Worm (Caenorhabditis elegans) whole organism, late embryonic: ENCODE measurements around the gene pigk-1.

ENCODE experiments used
- C38D4.7 ChIP-seq: fragments of 200-800 bp; sonication (Bioruptor generic); optimal IDR thresholded peaks from 2 replicates; lab custom pipeline; 2018; ENCODE audit warnings: mild to moderate bottlenecking, missing genetic modification characterization, moderate library complexity, missing compliant biosample characterization
- K02D7.2 ChIP-seq: sonication (generic microtip); optimal IDR thresholded peaks from 2 replicates; lab custom pipeline; 2017; ENCODE audit warnings: mild to moderate bottlenecking, missing genetic modification characterization, missing compliant biosample characterization
- T23F11.4 ChIP-seq: fragments of 200-800 bp; sonication (Bioruptor generic); optimal IDR thresholded peaks from 2 replicates; lab custom pipeline; 2018; ENCODE audit warnings: mild to moderate bottlenecking, missing genetic modification characterization, missing compliant biosample characterization
- ahr-1 ChIP-seq: sonication (generic microtip); optimal IDR thresholded peaks from 2 replicates; lab custom pipeline; 2016; ENCODE audit warnings: missing genetic modification characterization, missing compliant biosample characterization
- ama-1 ChIP-seq: fragments of 150-350 bp; optimal IDR thresholded peaks from 2 replicates; lab custom pipeline; 2014
- ceh-14 ChIP-seq: sonication (generic microtip); optimal IDR thresholded peaks from 2 replicates; lab custom pipeline; 2016; ENCODE audit warnings: missing genotype, missing genetic modification characterization, missing compliant biosample characterization
- ceh-18 ChIP-seq: sonication (generic microtip); optimal IDR thresholded peaks from 2 replicates; lab custom pipeline; 2016; ENCODE audit warnings: missing genetic modification characterization, missing compliant biosample characterization
- ceh-19 ChIP-seq: fragments of 200-800 bp; sonication (Bioruptor generic); optimal IDR thresholded peaks from 2 replicates; lab custom pipeline; 2018; ENCODE audit warnings: mild to moderate bottlenecking, missing genetic modification characterization, missing compliant biosample characterization
- ceh-2 ChIP-seq: sonication (generic microtip); optimal IDR thresholded peaks from 2 replicates; lab custom pipeline; 2016; ENCODE audit warnings: missing genotype, missing genetic modification characterization, missing compliant biosample characterization
- ceh-22 ChIP-seq: sonication (generic microtip); optimal IDR thresholded peaks from 2 replicates; lab custom pipeline; 2017; ENCODE audit warnings: missing biosample characterization, missing genetic modification characterization
- ceh-30 ChIP-seq: fragments of 150-350 bp; optimal IDR thresholded peaks from 2 replicates; lab custom pipeline; 2014; ENCODE audit warnings: missing biosample characterization, missing genetic modification characterization
- ceh-31 ChIP-seq: sonication (generic microtip); optimal IDR thresholded peaks from 2 replicates; lab custom pipeline; 2016; ENCODE audit warnings: missing genetic modification characterization, missing compliant biosample characterization
- ceh-34 ChIP-seq: sonication (generic microtip); optimal IDR thresholded peaks from 2 replicates; lab custom pipeline; 2016; ENCODE audit warnings: mild to moderate bottlenecking, missing genetic modification characterization, missing compliant biosample characterization
- ceh-45 ChIP-seq: fragments of 200-800 bp; sonication (Bioruptor generic); IDR thresholded peaks from 2 replicates; pipeline ENCODE4 v1.3.6; 2022; ENCODE audit warnings: missing genetic modification reagents, missing genetic modification characterization, missing compliant biosample characterization
- ceh-48 ChIP-seq: sonication (generic microtip); optimal IDR thresholded peaks from 2 replicates; lab custom pipeline; 2016; ENCODE audit warnings: missing genetic modification characterization, inconsistent platforms, missing compliant biosample characterization
- ceh-6 ChIP-seq: fragments of 200-800 bp; sonication (Bioruptor generic); optimal IDR thresholded peaks from 2 replicates; lab custom pipeline; 2018; ENCODE audit warnings: mild to moderate bottlenecking, missing genetic modification characterization, missing compliant biosample characterization
- ceh-9 ChIP-seq: sonication (generic microtip); optimal IDR thresholded peaks from 2 replicates; lab custom pipeline; 2016; ENCODE audit warnings: mild to moderate bottlenecking, missing genetic modification characterization, inconsistent platforms, missing compliant biosample characterization
- dmd-4 ChIP-seq: sonication (generic microtip); optimal IDR thresholded peaks from 2 replicates; lab custom pipeline; 2016; ENCODE audit warnings: borderline replicate concordance, missing genetic modification characterization, missing compliant biosample characterization
- dve-1 ChIP-seq: sonication (generic microtip); optimal IDR thresholded peaks from 2 replicates; lab custom pipeline; 2017; ENCODE audit warnings: antibody characterized with exemption, mild to moderate bottlenecking, missing genetic modification characterization, missing compliant biosample characterization
- elt-2 ChIP-seq: sonication (generic microtip); optimal IDR thresholded peaks from 2 replicates; lab custom pipeline; 2016; ENCODE audit warnings: missing genetic modification reagents, missing genetic modification characterization, missing compliant biosample characterization
- elt-4 ChIP-seq: sonication (generic microtip); optimal IDR thresholded peaks from 2 replicates; lab custom pipeline; 2016; ENCODE audit warnings: missing genetic modification characterization, missing compliant biosample characterization
- fax-1 ChIP-seq: sonication (generic microtip); optimal IDR thresholded peaks from 2 replicates; lab custom pipeline; 2016; ENCODE audit warnings: missing genotype, missing genetic modification characterization, missing compliant biosample characterization
- fkh-10 ChIP-seq: fragments of 150-350 bp; optimal IDR thresholded peaks from 2 replicates; lab custom pipeline; 2014; ENCODE audit warnings: missing biosample characterization, missing genetic modification reagents, missing genetic modification characterization
- fkh-6 ChIP-seq: sonication (generic microtip); optimal IDR thresholded peaks from 2 replicates; lab custom pipeline; 2016; ENCODE audit warnings: missing genetic modification characterization, missing compliant biosample characterization
- gmeb-2 ChIP-seq: sonication (generic microtip); optimal IDR thresholded peaks from 2 replicates; lab custom pipeline; 2016; ENCODE audit warnings: missing genetic modification characterization, inconsistent platforms, missing compliant biosample characterization
- hlh-15 ChIP-seq: sonication (generic microtip); optimal IDR thresholded peaks from 2 replicates; lab custom pipeline; 2016; ENCODE audit warnings: missing genetic modification characterization, missing compliant biosample characterization
- hlh-30 ChIP-seq: sonication (generic microtip); optimal IDR thresholded peaks from 2 replicates; lab custom pipeline; 2017; ENCODE audit warnings: antibody characterized with exemption, missing genetic modification characterization, missing compliant biosample characterization; ENCODE audit not compliant: insufficient read depth
- hlh-6 ChIP-seq: sonication (generic microtip); optimal IDR thresholded peaks from 2 replicates; lab custom pipeline; 2016; ENCODE audit warnings: missing genotype, missing genetic modification characterization, missing compliant biosample characterization
- lim-6 ChIP-seq: sonication (generic microtip); optimal IDR thresholded peaks from 2 replicates; lab custom pipeline; 2016; ENCODE audit warnings: missing genetic modification characterization, missing compliant biosample characterization
- lin-11 ChIP-seq: fragments of 200-800 bp; sonication (Bioruptor generic); optimal IDR thresholded peaks from 2 replicates; lab custom pipeline; 2018; ENCODE audit warnings: mild to moderate bottlenecking, missing genetic modification characterization, missing compliant biosample characterization
- madf-2 ChIP-seq: sonication (generic microtip); optimal IDR thresholded peaks from 2 replicates; lab custom pipeline; 2017; ENCODE audit warnings: missing genetic modification characterization, missing compliant biosample characterization
- mec-3 ChIP-seq: sonication (generic microtip); optimal IDR thresholded peaks from 2 replicates; lab custom pipeline; 2016; ENCODE audit warnings: borderline replicate concordance, missing genetic modification characterization, missing compliant biosample characterization
- nfya-1 ChIP-seq: sonication (generic microtip); optimal IDR thresholded peaks from 2 replicates; lab custom pipeline; 2017; ENCODE audit warnings: missing genetic modification characterization, mild to moderate bottlenecking, missing compliant biosample characterization, antibody characterized with exemption, moderate library complexity
- nhr-232 ChIP-seq: sonication (generic microtip); optimal IDR thresholded peaks from 2 replicates; lab custom pipeline; 2016; ENCODE audit warnings: missing genetic modification characterization, missing compliant biosample characterization
- npax-4 ChIP-seq: sonication (generic microtip); optimal IDR thresholded peaks from 2 replicates; lab custom pipeline; 2016; ENCODE audit warnings: missing genetic modification characterization, missing compliant biosample characterization
- pag-3 ChIP-seq: sonication (generic microtip); optimal IDR thresholded peaks from 2 replicates; lab custom pipeline; 2016; ENCODE audit warnings: missing compliant biosample characterization, missing genetic modification characterization, borderline replicate concordance
- pat-9 ChIP-seq: fragments of 200-800 bp; sonication (Bioruptor generic); optimal IDR thresholded peaks from 2 replicates; lab custom pipeline; 2018; ENCODE audit warnings: mild to moderate bottlenecking, missing genetic modification characterization, moderate library complexity, missing compliant biosample characterization
- pax-1 ChIP-seq: fragments of 150-350 bp; optimal IDR thresholded peaks from 2 replicates; lab custom pipeline; 2014; ENCODE audit warnings: missing biosample characterization, missing genetic modification characterization
- pha-4 ChIP-seq: fragments of 150-350 bp; optimal IDR thresholded peaks from 2 replicates; lab custom pipeline; 2018; ENCODE audit warnings: missing biosample characterization, missing genetic modification reagents, missing genetic modification characterization
- pros-1 ChIP-seq: fragments of 150-350 bp; optimal IDR thresholded peaks from 2 replicates; lab custom pipeline; 2014; ENCODE audit warnings: missing biosample characterization, missing genetic modification reagents, missing genetic modification characterization
- ref-2 ChIP-seq: sonication (generic microtip); optimal IDR thresholded peaks from 2 replicates; lab custom pipeline; 2016; ENCODE audit warnings: missing genetic modification characterization, missing compliant biosample characterization
- sox-2 ChIP-seq: fragments of 200-800 bp; sonication (Bioruptor generic); IDR thresholded peaks from 2 replicates; pipeline ENCODE4 v1.3.6; 2022; ENCODE audit warnings: missing genetic modification reagents, missing genetic modification characterization, missing compliant biosample characterization
- tbx-2 ChIP-seq: sonication (generic microtip); optimal IDR thresholded peaks from 2 replicates; lab custom pipeline; 2016; ENCODE audit warnings: missing genetic modification characterization, missing compliant biosample characterization
- tbx-7 ChIP-seq: sonication (generic microtip); optimal IDR thresholded peaks from 2 replicates; lab custom pipeline; 2016; ENCODE audit warnings: missing genotype, missing genetic modification characterization, missing compliant biosample characterization
- ttx-3 ChIP-seq: sonication (generic microtip); optimal IDR thresholded peaks from 2 replicates; lab custom pipeline; 2016; ENCODE audit warnings: missing genetic modification reagents, missing genetic modification characterization, missing compliant biosample characterization
- unc-3 ChIP-seq, 2 experiments: fragments of 200-800 bp in 1 of 2; sonication (Bioruptor generic) in 1 of 2; sonication (generic microtip) in 1 of 2; conservative IDR thresholded peaks in 1 of 2; optimal IDR thresholded peaks in 1 of 2; 2 replicates each; pipeline versions ENCODE4 v1.3.6 to Lab custom; 2016 to 2022; ENCODE audit warnings: missing compliant biosample characterization in 2 of 2, missing genetic modification characterization in 2 of 2, missing genetic modification reagents in 1 of 2
- unc-42 ChIP-seq: sonication (generic microtip); optimal IDR thresholded peaks from 2 replicates; lab custom pipeline; 2016; ENCODE audit warnings: missing genotype, missing genetic modification characterization, missing compliant biosample characterization
- unc-86 ChIP-seq: sonication (generic microtip); optimal IDR thresholded peaks from 2 replicates; lab custom pipeline; 2016; ENCODE audit warnings: missing genetic modification characterization, missing compliant biosample characterization

The pigk-1 gene

DNA sequence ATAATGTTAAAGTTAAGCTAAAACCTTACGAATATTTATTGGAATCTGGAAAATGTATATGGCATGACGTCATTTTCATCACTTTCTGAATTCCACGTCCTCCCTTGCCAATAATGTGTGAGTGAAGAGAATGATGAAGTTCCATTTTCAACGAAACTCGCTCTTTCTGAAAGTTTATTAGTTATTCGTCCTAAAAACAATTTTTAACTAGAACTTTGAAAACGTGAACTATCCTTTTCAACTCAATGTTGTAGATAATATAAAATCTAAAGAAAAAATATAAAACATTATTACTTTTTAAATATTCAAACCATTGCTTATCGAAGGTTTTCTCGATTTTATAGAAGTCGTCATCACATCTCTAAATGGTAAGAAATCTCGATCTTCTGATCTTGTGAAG, 20.3 kb downstream of the pigk-1 start, which contains the start of gene M7.7:
TSS of gene M7.7 (plus strand) at position 301 of the 400 bp plus-strand sequence.
- no peak for TF ChIP-seq dve-1 (tag; lab: Kevin White, UChicago)
- TF ChIP-seq tbx-2 (tag; lab: Kevin White, UChicago), result no peak
- TF ChIP-seq dmd-4 (tag; lab: Kevin White, UChicago), result no peak

DNA sequence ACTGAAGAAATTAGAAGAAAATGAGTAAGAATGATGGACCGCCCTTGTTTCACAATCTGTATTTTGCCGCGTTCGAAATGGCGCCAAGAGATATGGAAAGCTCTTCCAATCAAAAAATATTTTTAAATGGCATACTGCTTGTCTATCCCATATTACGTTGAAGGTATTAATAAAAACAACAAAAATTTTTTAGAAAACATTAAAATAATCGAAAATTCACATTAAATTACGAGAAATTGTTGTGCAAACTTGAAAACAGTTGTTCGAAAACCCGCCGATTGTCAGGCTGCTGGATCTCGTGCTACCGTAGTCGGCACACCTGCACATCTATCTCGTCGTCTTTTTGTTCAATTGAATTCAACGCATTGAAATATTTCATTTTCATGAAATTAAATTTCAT, 26.2 kb downstream of the pigk-1 start, which contains the start of gene klc-1:
TSS of gene klc-1 (plus strand) at position 127 of the 400 bp plus-strand sequence.
- TF ChIP-seq ceh-6 (GFP tag; lab: Kevin White, UChicago) (no peak), dmd-4 (tag; lab: Kevin White, UChicago) (no peak), pros-1 (no peak), ceh-18 (tag; lab: Kevin White, UChicago) (no peak), ceh-34 (no peak), hlh-30 (no peak), fkh-6 (tag; lab: Kevin White, UChicago) (no peak), tbx-7 (tag; lab: Kevin White, UChicago) (no peak), unc-3 (GFP tag; conservative IDR thresholded peaks at IDR 0.05; lab: Robert Waterston, UW) (no peak), unc-3 (tag; optimal IDR thresholded peaks at IDR 0.05; lab: Kevin White, UChicago) (no peak), ceh-30 (tag; lab: Kevin White, UChicago) (no peak), K02D7.2 (tag; lab: Kevin White, UChicago) (no peak), pha-4 (tag; lab: Kevin White, UChicago) (no peak), madf-2 (no peak), ceh-22 (tag; lab: Kevin White, UChicago) (no peak), unc-42 (tag; lab: Kevin White, UChicago) (no peak), ceh-19 (GFP tag; lab: Kevin White, UChicago) (no peak), elt-4 (no peak), ceh-9 (no peak)

DNA sequence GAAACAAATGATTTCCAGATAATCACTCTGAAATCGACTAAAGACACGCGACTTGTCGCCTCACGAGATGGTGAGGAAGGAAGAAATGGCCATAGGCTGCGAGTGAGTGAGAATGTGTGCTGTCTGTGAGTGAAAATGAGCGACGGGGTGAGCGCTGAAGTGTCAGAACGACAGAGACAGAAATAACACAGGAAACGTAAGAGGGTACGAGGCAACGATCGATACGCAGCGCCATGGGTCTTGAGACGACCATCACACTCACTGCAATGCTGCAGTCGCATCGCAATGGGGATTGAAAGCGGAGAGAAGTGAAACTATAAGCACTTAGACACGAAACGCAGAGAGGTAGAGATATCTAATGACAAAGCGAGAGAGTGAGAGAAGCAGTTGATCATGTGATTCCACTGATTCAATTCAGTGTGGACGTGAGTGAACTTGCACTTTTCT, 27.0 kb downstream of the pigk-1 start:
- TF ChIP-seq ceh-34, result peak; percentile 95
- TF ChIP-seq ceh-31 (tag; lab: Kevin White, UChicago), result peak; percentile 94
- TF ChIP-seq ceh-14 (tag; lab: Kevin White, UChicago), result peak; percentile 82
- no peak for TF ChIP-seq ahr-1
- TF ChIP-seq npax-4, result no peak
- TF ChIP-seq ceh-19 (GFP tag; lab: Kevin White, UChicago), result peak; percentile 64
- peak; percentile 81 for TF ChIP-seq ceh-2 (tag; lab: Kevin White, UChicago)
- no peak for TF ChIP-seq ttx-3 (tag; lab: Kevin White, UChicago)
- no peak for TF ChIP-seq ceh-45 (GFP tag; lab: Robert Waterston, UW)
- no peak for TF ChIP-seq C38D4.7 (GFP tag; lab: Kevin White, UChicago)
- TF ChIP-seq fkh-10 (GFP tag; lab: Kevin White, UChicago), result no peak
- no peak for TF ChIP-seq hlh-15
- no peak for TF ChIP-seq unc-86 (tag; lab: Kevin White, UChicago)
- peak; percentile 97 for TF ChIP-seq nfya-1 (tag; lab: Kevin White, UChicago)
- TF ChIP-seq lin-11, result no peak
- TF ChIP-seq ceh-9, result no peak
- no peak for TF ChIP-seq gmeb-2 (tag; lab: Kevin White, UChicago)
- TF ChIP-seq sox-2 (GFP tag; lab: Robert Waterston, UW), result no peak
- no peak for TF ChIP-seq ama-1
- TF ChIP-seq pax-1 (tag; lab: Kevin White, UChicago), result no peak
- no peak for TF ChIP-seq nhr-232 (tag; lab: Kevin White, UChicago)
- TF ChIP-seq elt-2 (tag; lab: Kevin White, UChicago), result no peak
- TF ChIP-seq lim-6 (tag; lab: Kevin White, UChicago), result peak; percentile 56
- no peak for TF ChIP-seq pag-3 (tag; lab: Kevin White, UChicago)
- peak; percentile 96 for TF ChIP-seq unc-42 (tag; lab: Kevin White, UChicago)
- TF ChIP-seq hlh-6 (tag; lab: Kevin White, UChicago), result peak; percentile 27
- peak; percentile 48 for TF ChIP-seq ceh-22 (tag; lab: Kevin White, UChicago)
- peak; percentile 79 for TF ChIP-seq ceh-30 (tag; lab: Kevin White, UChicago)
- no peak for TF ChIP-seq pat-9 (tag; lab: Kevin White, UChicago)
- TF ChIP-seq T23F11.4 (GFP tag; lab: Kevin White, UChicago), result no peak
- peak; percentile 75 for TF ChIP-seq ref-2 (tag; lab: Kevin White, UChicago)
- peak; percentile 60 for TF ChIP-seq madf-2
- peak; percentile 45 for TF ChIP-seq fax-1 (tag; lab: Kevin White, UChicago)
- peak; percentile 91 for TF ChIP-seq ceh-48 (tag; lab: Kevin White, UChicago)
- peak; percentile 18 for TF ChIP-seq mec-3 (tag; lab: Kevin White, UChicago)
